Fruit fly (Drosophila melanogaster) whole organism: Measurements from ENCODE around the gene CG31871.

Experiments
- EcR ChIP-seq, 2 experiments: fragments of >200 bp; optimal IDR thresholded peaks; 2 replicates each; lab custom pipeline; 2017; ENCODE audit warnings: missing biosample characterization in 2 of 2, missing genetic modification characterization in 2 of 2, missing genetic modification reagents in 2 of 2
- pan ChIP-seq: fragments of >200 bp; optimal IDR thresholded peaks from 2 replicates; lab custom pipeline; 2017
- usp ChIP-seq: fragments of >200 bp; optimal IDR thresholded peaks from 2 replicates; lab custom pipeline; 2017; ENCODE audit warnings: missing biosample characterization, missing genetic modification characterization, mixed read lengths

dm6 chr2L:10682197-10682596 lies 20.3 kb downstream of the CG31871 start:
- no peak for TF ChIP-seq pan (lab: Kevin White, UChicago)
- no peak for TF ChIP-seq usp (GFP tag; lab: Kevin White, UChicago)
- TF ChIP-seq EcR (GFP tag; optimal IDR thresholded peaks at IDR 0.05; lab: Kevin White, UChicago) = no peak
